Fruit fly (Drosophila melanogaster) whole organism, embryonic: ENCODE data around the gene CG10185.

Experiments
- Atf3 ChIP-seq: fragments of 200-800 bp; sonication (Bioruptor generic); optimal IDR thresholded peaks from 3 replicates; lab custom pipeline; 2016; ENCODE audit warnings: missing biosample characterization, missing genetic modification characterization
- BtbVII ChIP-seq: fragments of 200-800 bp; sonication (Bioruptor generic); optimal IDR thresholded peaks from 3 replicates; lab custom pipeline; 2017; ENCODE audit warnings: missing biosample characterization, mild to moderate bottlenecking, missing genetic modification characterization
- CG10565 ChIP-seq: fragments of 200-800 bp; sonication (Bioruptor generic); optimal IDR thresholded peaks from 3 replicates; lab custom pipeline; 2016; ENCODE audit warnings: missing biosample characterization, mild to moderate bottlenecking, missing genetic modification characterization
- CG12071 ChIP-seq: fragments of 200-800 bp; sonication (Bioruptor generic); optimal IDR thresholded peaks from 3 replicates; lab custom pipeline; 2018; ENCODE audit warnings: missing biosample characterization, mild to moderate bottlenecking, missing genetic modification characterization
- CG12219 ChIP-seq: fragments of 200-800 bp; sonication (Bioruptor generic); optimal IDR thresholded peaks from 3 replicates; lab custom pipeline; 2018; ENCODE audit warnings: missing biosample characterization, mild to moderate bottlenecking, missing genetic modification characterization
- CG12769 ChIP-seq: fragments of 200-800 bp; sonication (Bioruptor generic); optimal IDR thresholded peaks from 2 replicates; lab custom pipeline; 2019; ENCODE audit warnings: missing biosample characterization, mild to moderate bottlenecking, missing genetic modification characterization, moderate library complexity
- CG14014 ChIP-seq: fragments of 200-800 bp; sonication (Bioruptor generic); IDR thresholded peaks from 2 replicates; pipeline ENCODE4 v1.3.6; 2022; ENCODE audit warnings: missing biosample characterization, missing genetic modification characterization
- CG1529 ChIP-seq: fragments of 200-800 bp; sonication (Bioruptor generic); optimal IDR thresholded peaks from 3 replicates; lab custom pipeline; 2018; ENCODE audit warnings: missing biosample characterization, missing genetic modification characterization
- CG15696 ChIP-seq: fragments of 200-800 bp; sonication (Bioruptor generic); optimal IDR thresholded peaks from 2 replicates; lab custom pipeline; 2019; ENCODE audit warnings: missing biosample characterization, mild to moderate bottlenecking, missing genetic modification characterization, moderate library complexity
- CG17328 ChIP-seq: fragments of 200-800 bp; sonication (Bioruptor generic); IDR thresholded peaks from 2 replicates; pipeline ENCODE4 v1.3.6; 2022; ENCODE audit warnings: missing biosample characterization, missing genetic modification characterization
- CG17568 ChIP-seq: fragments of 200-800 bp; sonication (Bioruptor generic); optimal IDR thresholded peaks from 2 replicates; lab custom pipeline; 2018; ENCODE audit warnings: missing biosample characterization, mild to moderate bottlenecking, missing genetic modification characterization, moderate library complexity
- CG17912 ChIP-seq: fragments of 200-800 bp; sonication (Bioruptor generic); optimal IDR thresholded peaks from 2 replicates; lab custom pipeline; 2018; ENCODE audit warnings: missing biosample characterization, mild to moderate bottlenecking, missing genetic modification characterization
- CG2120 ChIP-seq: fragments of 200-800 bp; sonication (Bioruptor generic); optimal IDR thresholded peaks from 3 replicates; lab custom pipeline; 2016; ENCODE audit warnings: missing biosample characterization, missing genetic modification characterization
- CG31224 ChIP-seq: fragments of 200-800 bp; sonication (Bioruptor generic); IDR thresholded peaks from 2 replicates; pipeline ENCODE4 v1.3.6; 2022; ENCODE audit warnings: missing biosample characterization, missing genetic modification characterization
- CG32767 ChIP-seq: fragments of 200-800 bp; sonication (Bioruptor generic); IDR thresholded peaks from 2 replicates; pipeline ENCODE4 v1.3.6; 2022; ENCODE audit warnings: missing biosample characterization, missing genetic modification characterization
- CG42726 ChIP-seq: fragments of 200-800 bp; sonication (Bioruptor generic); IDR thresholded peaks from 2 replicates; pipeline ENCODE4 v1.3.6; 2022; ENCODE audit warnings: missing biosample characterization, missing genetic modification characterization; ENCODE audit not compliant: partially characterized antibody
- CG6765 ChIP-seq: fragments of 200-800 bp; sonication (Bioruptor generic); optimal IDR thresholded peaks from 3 replicates; lab custom pipeline; 2017; ENCODE audit warnings: missing biosample characterization, mild to moderate bottlenecking, missing genetic modification characterization
- CG8478 ChIP-seq: fragments of >200 bp; optimal IDR thresholded peaks from 2 replicates; lab custom pipeline; 2018
- CG8944 ChIP-seq: fragments of 200-800 bp; sonication (Bioruptor generic); optimal IDR thresholded peaks from 3 replicates; lab custom pipeline; 2016; ENCODE audit warnings: missing biosample characterization, missing genetic modification characterization
- CHES-1-like ChIP-seq: fragments of 200-800 bp; sonication (Bioruptor generic); optimal IDR thresholded peaks from 2 replicates; lab custom pipeline; 2016; ENCODE audit warnings: missing biosample characterization, missing genetic modification characterization
- CTCF ChIP-seq: fragments of 200-800 bp; sonication (Bioruptor generic); optimal IDR thresholded peaks from 2 replicates; lab custom pipeline; 2017; ENCODE audit warnings: missing biosample characterization, mild to moderate bottlenecking, missing genetic modification characterization, moderate library complexity
- E2f1 ChIP-seq: fragments of 200-800 bp; sonication (Bioruptor generic); IDR thresholded peaks from 2 replicates; pipeline ENCODE4 v1.3.6; 2022; ENCODE audit warnings: missing biosample characterization, missing genetic modification characterization
- Ets65A ChIP-seq: fragments of 200-800 bp; sonication (Bioruptor generic); peaks from one replicate; lab custom pipeline; 2016; ENCODE audit warnings: missing biosample characterization, missing genetic modification characterization
- Med ChIP-seq: fragments of 200-800 bp; sonication (Bioruptor generic); peaks from one replicate; lab custom pipeline; 2016; ENCODE audit warnings: missing biosample characterization, missing genetic modification characterization, mild to moderate bottlenecking, inconsistent platforms, moderate library complexity
- Pdp1 ChIP-seq, 2 experiments: fragments of 200-800 bp; sonication (Bioruptor generic); optimal IDR thresholded peaks; 3 replicates each; lab custom pipeline; 2016; ENCODE audit warnings: missing biosample characterization in 2 of 2, missing genetic modification characterization in 2 of 2, mild to moderate bottlenecking in 1 of 2, moderate library complexity in 1 of 2
- Sox102F ChIP-seq: fragments of 200-800 bp; sonication (Bioruptor generic); optimal IDR thresholded peaks from 2 replicates; lab custom pipeline; 2018; ENCODE audit warnings: missing biosample characterization, mild to moderate bottlenecking, missing genetic modification characterization, moderate library complexity
- Tbp ChIP-seq: fragments of >200 bp; optimal IDR thresholded peaks from 2 replicates; lab custom pipeline; 2018; ENCODE audit warnings: missing biosample characterization, missing genetic modification characterization
- ab ChIP-seq: fragments of 200-800 bp; sonication (Bioruptor generic); optimal IDR thresholded peaks from 2 replicates; lab custom pipeline; 2016; ENCODE audit warnings: missing biosample characterization, missing genetic modification characterization
- ash1 ChIP-seq: fragments of 200-800 bp; sonication (Bioruptor generic); optimal IDR thresholded peaks from 2 replicates; lab custom pipeline; 2018; ENCODE audit warnings: missing biosample characterization, mild to moderate bottlenecking, missing genetic modification characterization
- az2 ChIP-seq: fragments of 200-800 bp; sonication (Bioruptor generic); optimal IDR thresholded peaks from 3 replicates; lab custom pipeline; 2016; ENCODE audit warnings: missing biosample characterization, missing genetic modification characterization
- bbx ChIP-seq: fragments of 200-800 bp; sonication (Bioruptor generic); IDR thresholded peaks from 2 replicates; pipeline ENCODE4 v1.3.6; 2022; ENCODE audit warnings: missing biosample characterization, missing genetic modification characterization; ENCODE audit not compliant: partially characterized antibody
- btn ChIP-seq: fragments of 200-800 bp; sonication (Bioruptor generic); optimal IDR thresholded peaks from 2 replicates; lab custom pipeline; 2016; ENCODE audit warnings: missing biosample characterization, missing genetic modification characterization
- danr ChIP-seq: fragments of 200-800 bp; sonication (Bioruptor generic); IDR thresholded peaks from 2 replicates; pipeline ENCODE4 v1.3.6; 2022; ENCODE audit warnings: missing biosample characterization, missing genetic modification characterization
- dimm ChIP-seq: fragments of 200-800 bp; sonication (Bioruptor generic); IDR thresholded peaks from 2 replicates; pipeline ENCODE4 v1.3.6; 2022; ENCODE audit warnings: missing biosample characterization, missing genetic modification characterization
- dmrt11E ChIP-seq: fragments of 200-800 bp; sonication (Bioruptor generic); optimal IDR thresholded peaks from 3 replicates; lab custom pipeline; 2018; ENCODE audit warnings: missing biosample characterization, mild to moderate bottlenecking, missing genetic modification characterization, moderate library complexity
- gce ChIP-seq: fragments of 200-800 bp; sonication (Bioruptor generic); IDR thresholded peaks from 3 replicates; pipeline ENCODE4 v1.3.6; 2022; ENCODE audit warnings: missing biosample characterization, missing genetic modification characterization
- grn ChIP-seq: fragments of 200-800 bp; sonication (Bioruptor generic); optimal IDR thresholded peaks from 3 replicates; lab custom pipeline; 2017; ENCODE audit warnings: missing biosample characterization, missing genetic modification characterization
- jing ChIP-seq: fragments of 200-800 bp; sonication (Bioruptor generic); optimal IDR thresholded peaks from 2 replicates; lab custom pipeline; 2018; ENCODE audit warnings: missing biosample characterization, mild to moderate bottlenecking, missing genetic modification characterization
- kni ChIP-seq: fragments of 200-800 bp; sonication (Bioruptor generic); optimal IDR thresholded peaks from 3 replicates; lab custom pipeline; 2017; ENCODE audit warnings: mild to moderate bottlenecking, missing biosample characterization, missing genetic modification reagents, missing genetic modification characterization
- maf-S ChIP-seq: fragments of 200-800 bp; sonication (Bioruptor generic); optimal IDR thresholded peaks from 2 replicates; lab custom pipeline; 2016; ENCODE audit warnings: missing biosample characterization, missing genetic modification characterization
- nerfin-1 ChIP-seq: fragments of 200-800 bp; sonication (Bioruptor generic); optimal IDR thresholded peaks from 3 replicates; lab custom pipeline; 2019; ENCODE audit warnings: missing biosample characterization, mild to moderate bottlenecking, missing genetic modification characterization, moderate library complexity
- pfk ChIP-seq: fragments of 200-800 bp; sonication (Bioruptor generic); optimal IDR thresholded peaks from 2 replicates; lab custom pipeline; 2018; ENCODE audit warnings: missing biosample characterization, mild to moderate bottlenecking, missing genetic modification characterization, moderate library complexity
- rib ChIP-seq: fragments of 200-800 bp; sonication (Bioruptor generic); IDR thresholded peaks from 2 replicates; pipeline ENCODE4 v1.3.6; 2022; ENCODE audit warnings: missing biosample characterization, missing genetic modification characterization
- sim ChIP-seq: fragments of 200-800 bp; sonication (Bioruptor generic); IDR thresholded peaks from 2 replicates; pipeline ENCODE4 v1.3.6; 2022; ENCODE audit warnings: missing biosample characterization, missing genetic modification characterization
- stwl ChIP-seq: fragments of 200-800 bp; sonication (Bioruptor generic); optimal IDR thresholded peaks from 3 replicates; lab custom pipeline; 2018; ENCODE audit warnings: missing biosample characterization, mild to moderate bottlenecking, missing genetic modification characterization, moderate library complexity
- vvl ChIP-seq: fragments of 200-800 bp; sonication (Bioruptor generic); IDR thresholded peaks from 2 replicates; pipeline ENCODE4 v1.3.6; 2022; ENCODE audit warnings: missing biosample characterization, missing genetic modification characterization

CG10185 gene

dm6 chr3R:16097661-16098329 lies 30.4 kb upstream of the CG10185 start (continued):
- TF ChIP-seq dmrt11E (tag; lab: Kevin White, UChicago) (peak; percentile 94), sim (GFP tag; lab: Robert Waterston, UW) (no peak), CG12071 (GFP tag; lab: Kevin White, UChicago) (peak; percentile 24), CG14014 (GFP tag; lab: Robert Waterston, UW) (peak; percentile 55; the same call in 1 of the 2 replicates), CG17568 (peak; percentile 4), CG1529 (GFP tag; lab: Kevin White, UChicago) (peak; percentile 72), CG17328 (GFP tag; lab: Robert Waterston, UW) (peak; percentile 70), kni (no peak)
- TF ChIP-seq, all 482 proteins: peak for 350

DNA sequence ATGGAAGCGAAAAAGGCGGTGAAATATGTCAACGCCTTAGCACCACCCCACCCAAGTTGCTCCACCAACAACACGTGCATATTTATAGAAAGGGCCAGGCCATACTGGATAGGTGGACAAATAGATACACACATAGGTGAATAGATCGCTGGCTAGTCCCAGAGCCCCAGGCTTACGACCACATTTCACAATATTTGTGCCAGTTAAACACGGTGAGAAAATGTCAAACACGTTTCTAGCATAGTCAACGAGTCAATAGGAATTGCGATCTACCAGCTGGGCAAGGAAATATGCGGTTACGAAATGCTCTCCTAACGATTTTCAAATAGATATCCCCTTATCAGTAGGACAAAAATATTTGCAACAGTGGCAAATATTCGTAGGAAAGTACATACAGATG lies 27.5 kb upstream of the CG10185 start:
- TF ChIP-seq CG32767 (GFP tag; lab: Robert Waterston, UW) = peak; percentile 25; the same call in 1 of the 2 replicates
- peak; percentile 13 for TF ChIP-seq CG2120 (GFP tag; lab: Kevin White, UChicago)
- no peak for TF ChIP-seq nerfin-1 (tag; lab: Kevin White, UChicago)
- TF ChIP-seq Atf3 (GFP tag; lab: Kevin White, UChicago) = no peak
- TF ChIP-seq CG12769 (tag; lab: Kevin White, UChicago) = peak; percentile 58
- 0 out of 2 replicates have a peak, but pooled peaks have one; percentile 29 for TF ChIP-seq rib (GFP tag; lab: Robert Waterston, UW)
- TF ChIP-seq vvl (GFP tag; lab: Robert Waterston, UW) = 0 out of 2 replicates have a peak, but pooled peaks have one; percentile 5
- TF ChIP-seq Med = peak; percentile 64

dm6 chr3R:16094011-16094729 lies 26.8 kb upstream of the CG10185 start:
- TF ChIP-seq stwl (tag; lab: Kevin White, UChicago) = no peak
- no peak for TF ChIP-seq pfk (GFP tag; lab: Kevin White, UChicago)
- no peak for TF ChIP-seq ab
- TF ChIP-seq CG15696 (tag; lab: Kevin White, UChicago) = peak; percentile 58
- no peak for TF ChIP-seq btn
- TF ChIP-seq dimm (GFP tag; lab: Robert Waterston, UW) = no peak
- no peak for TF ChIP-seq grn (GFP tag; lab: Kevin White, UChicago)
- no peak for TF ChIP-seq gce (GFP tag; lab: Robert Waterston, UW)
- TF ChIP-seq CTCF (GFP tag; lab: Kevin White, UChicago) = peak; percentile 31
- TF ChIP-seq CG8944 (GFP tag; lab: Kevin White, UChicago) = peak; percentile 27
- TF ChIP-seq maf-S (GFP tag; lab: Kevin White, UChicago) = no peak
- 0 out of 2 replicates have a peak, but pooled peaks have one; percentile 43 for TF ChIP-seq bbx
- TF ChIP-seq danr (GFP tag; lab: Robert Waterston, UW) = no peak
- TF ChIP-seq BtbVII (GFP tag; lab: Kevin White, UChicago) = peak; percentile 68
- TF ChIP-seq CG12219 (GFP tag; lab: Kevin White, UChicago) = peak; percentile 32
- no peak for TF ChIP-seq Tbp (GFP tag; lab: Kevin White, UChicago)
- peak; percentile 44 for TF ChIP-seq jing
- no peak for TF ChIP-seq CG31224
- peak; percentile 28 for TF ChIP-seq CG6765 (GFP tag; lab: Kevin White, UChicago)
- TF ChIP-seq CG14014 (GFP tag; lab: Robert Waterston, UW) = no peak
- TF ChIP-seq CG10565 (GFP tag; lab: Kevin White, UChicago) = peak; percentile 40
- no peak for TF ChIP-seq CHES-1-like (GFP tag; lab: Kevin White, UChicago)
- peak; percentile 84 for TF ChIP-seq az2 (GFP tag; lab: Kevin White, UChicago)
- no peak for TF ChIP-seq ash1
- no peak for TF ChIP-seq CG8478 (lab: Kevin White, UChicago)
- TF ChIP-seq CG42726 (GFP tag; lab: Robert Waterston, UW) = no peak
- peak; percentile 90 for TF ChIP-seq Sox102F (GFP tag; lab: Kevin White, UChicago)
- no peak for TF ChIP-seq CG17912 (GFP tag; lab: Kevin White, UChicago)
- peak; percentile 39; the same call in 1 of the 2 replicates for TF ChIP-seq E2f1
- TF ChIP-seq Pdp1 (GFP tag; optimal IDR thresholded peaks at IDR 0.05; lab: Kevin White, UChicago) = peak in 1 of 2 experiments; percentile 10
- TF ChIP-seq Ets65A = peak; percentile 88
